Worm (Caenorhabditis elegans): Measurements from ENCODE around the gene srj-9.

DNA sequence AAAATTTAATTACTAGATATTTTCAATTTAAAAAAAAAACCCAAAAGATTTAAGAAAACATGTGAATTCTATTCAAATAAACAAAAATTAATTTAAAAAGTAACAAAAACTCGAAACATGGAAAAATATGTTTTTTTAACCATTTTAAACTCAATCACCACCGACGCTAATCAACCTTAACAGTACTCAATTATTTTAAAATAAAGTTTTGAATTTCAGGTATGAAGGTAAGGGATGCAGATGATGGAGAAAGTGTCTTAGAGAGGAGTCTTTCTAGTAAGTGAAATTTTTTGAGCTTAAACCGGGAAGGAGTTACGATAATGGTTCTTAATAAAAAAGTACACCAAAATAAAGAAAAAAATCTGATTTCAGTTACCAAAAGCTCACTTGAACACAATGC, 31.8 kb downstream of the srj-9 start, which contains the start of gene slc-28.1:
- TF ChIP-seq hlh-17 (GFP tag; optimal IDR thresholded peaks at IDR 0.05; ENCODE audit: borderline replicate concordance) (no peak), ceh-82 (tag; optimal IDR thresholded peaks at IDR 0.05) (no peak), pqm-1 (tag; optimal IDR thresholded peaks at IDR 0.05) (no peak), ama-1 (optimal IDR thresholded peaks at IDR 0.05) (no peak), lir-3 (tag; optimal IDR thresholded peaks at IDR 0.05; ENCODE audit: poor library complexity) (no peak), lsy-2 (tag; optimal IDR thresholded peaks at IDR 0.05) (no peak), tlp-1 (tag; optimal IDR thresholded peaks at IDR 0.05) (no peak), mdl-1 (tag; optimal IDR thresholded peaks at IDR 0.05) (no peak), irx-1 (tag; optimal IDR thresholded peaks at IDR 0.05) (no peak), xbp-1 (tag; optimal IDR thresholded peaks at IDR 0.05) (no peak)
